Fruit fly (Drosophila melanogaster) whole organism, embryonic: Measurements from ENCODE around the gene Rok.

Experiments
- B-H2 ChIP-seq: fragments of 200-800 bp; sonication (Bioruptor generic); optimal IDR thresholded peaks from 2 replicates; lab custom pipeline; 2018; ENCODE audit warnings: missing biosample characterization, mild to moderate bottlenecking, missing genetic modification characterization
- CG10431 ChIP-seq: fragments of 200-800 bp; sonication (Bioruptor generic); optimal IDR thresholded peaks from 3 replicates; lab custom pipeline; 2018; ENCODE audit warnings: missing biosample characterization, mild to moderate bottlenecking, missing genetic modification characterization
- CG10543 ChIP-seq: fragments of 200-800 bp; sonication (Bioruptor generic); optimal IDR thresholded peaks from 3 replicates; lab custom pipeline; 2017; ENCODE audit warnings: missing biosample characterization, mild to moderate bottlenecking, missing genetic modification characterization, moderate library complexity
- CG11247 ChIP-seq: fragments of 200-800 bp; sonication (Bioruptor generic); IDR thresholded peaks from 2 replicates; pipeline ENCODE4 v1.3.6; 2022; ENCODE audit warnings: missing biosample characterization, missing genetic modification characterization
- CG12769 ChIP-seq: fragments of 200-800 bp; sonication (Bioruptor generic); optimal IDR thresholded peaks from 2 replicates; lab custom pipeline; 2019; ENCODE audit warnings: missing biosample characterization, mild to moderate bottlenecking, missing genetic modification characterization, moderate library complexity
- CG13287 ChIP-seq: fragments of 200-800 bp; sonication (Bioruptor generic); IDR thresholded peaks from 2 replicates; pipeline ENCODE4 v1.3.6; 2022; ENCODE audit warnings: missing biosample characterization, missing genetic modification characterization; ENCODE audit not compliant: partially characterized antibody
- CG2678 ChIP-seq: fragments of 200-800 bp; sonication (Bioruptor generic); optimal IDR thresholded peaks from 3 replicates; lab custom pipeline; 2019; ENCODE audit warnings: missing biosample characterization, mild to moderate bottlenecking, missing genetic modification characterization, moderate library complexity
- CG32772 ChIP-seq: fragments of 200-800 bp; sonication (Bioruptor generic); IDR thresholded peaks from 2 replicates; pipeline ENCODE4 v1.3.6; 2022; ENCODE audit warnings: missing biosample characterization, missing genetic modification characterization
- CG4854 ChIP-seq: fragments of 200-800 bp; sonication (Bioruptor generic); optimal IDR thresholded peaks from 2 replicates; lab custom pipeline; 2016; ENCODE audit warnings: missing biosample characterization, missing genetic modification characterization, inconsistent platforms
- CG6791 ChIP-seq: fragments of 200-800 bp; sonication (Bioruptor generic); IDR thresholded peaks from 3 replicates; pipeline ENCODE4 v1.3.6; 2022; ENCODE audit warnings: missing biosample characterization, missing genetic modification characterization; ENCODE audit not compliant: partially characterized antibody
- CG7963 ChIP-seq: fragments of 200-800 bp; sonication (Bioruptor generic); IDR thresholded peaks from 3 replicates; pipeline ENCODE4 v1.3.6; 2022; ENCODE audit warnings: missing biosample characterization, missing genetic modification characterization; ENCODE audit not compliant: partially characterized antibody
- CG8290 ChIP-seq, 3 experiments: fragments of 200-800 bp; sonication (Bioruptor generic); optimal IDR thresholded peaks; 2 replicates each; lab custom pipeline; 2016 to 2019; ENCODE audit warnings: missing biosample characterization in 3 of 3, missing genetic modification characterization in 3 of 3, mild to moderate bottlenecking in 2 of 3, moderate library complexity in 1 of 3
- CG9727 ChIP-seq: fragments of 200-800 bp; sonication (Bioruptor generic); optimal IDR thresholded peaks from 3 replicates; lab custom pipeline; 2017; ENCODE audit warnings: missing biosample characterization, mild to moderate bottlenecking, missing genetic modification characterization
- Chrac-16 ChIP-seq: fragments of 200-800 bp; sonication (Bioruptor generic); optimal IDR thresholded peaks from 3 replicates; lab custom pipeline; 2016; ENCODE audit warnings: missing biosample characterization, missing genetic modification characterization
- D ChIP-seq, 2 experiments: fragments of 200-800 bp in 1 of 2; fragments of >200 bp in 1 of 2; sonication (Bioruptor generic) in 1 of 2; optimal IDR thresholded peaks; 2 replicates in 1 of 2; 3 replicates in 1 of 2; lab custom pipeline; 2017; ENCODE audit warnings: mild to moderate bottlenecking in 1 of 2, missing biosample characterization in 1 of 2, missing genetic modification characterization in 1 of 2, missing genetic modification reagents in 1 of 2
- Dfd ChIP-seq, 2 experiments: fragments of >200 bp; optimal IDR thresholded peaks; 2 replicates each; lab custom pipeline; 2017; ENCODE audit warnings: missing biosample characterization in 2 of 2, missing genetic modification characterization in 2 of 2
- Drgx ChIP-seq: fragments of 200-800 bp; sonication (Bioruptor generic); IDR thresholded peaks from 2 replicates; pipeline ENCODE4 v1.3.6; 2022; ENCODE audit warnings: missing biosample characterization, missing genetic modification characterization
- Elba2 ChIP-seq: fragments of 200-800 bp; sonication (Bioruptor generic); optimal IDR thresholded peaks from 3 replicates; lab custom pipeline; 2016; ENCODE audit warnings: missing biosample characterization, missing genetic modification characterization
- Ets65A ChIP-seq: fragments of 200-800 bp; sonication (Bioruptor generic); peaks from one replicate; lab custom pipeline; 2016; ENCODE audit warnings: missing biosample characterization, missing genetic modification characterization
- Hr39 ChIP-seq: fragments of >200 bp; optimal IDR thresholded peaks from 2 replicates; lab custom pipeline; 2017
- Med ChIP-seq: fragments of 200-800 bp; sonication (Bioruptor generic); peaks from one replicate; lab custom pipeline; 2016; ENCODE audit warnings: missing biosample characterization, missing genetic modification characterization, mild to moderate bottlenecking, inconsistent platforms, moderate library complexity
- Nf-YA ChIP-seq: fragments of 200-800 bp; sonication (Bioruptor generic); IDR thresholded peaks from 2 replicates; pipeline ENCODE4 v1.3.6; 2022; ENCODE audit warnings: missing biosample characterization, missing genetic modification characterization
- Pdp1 ChIP-seq, 2 experiments: fragments of 200-800 bp; sonication (Bioruptor generic); optimal IDR thresholded peaks; 3 replicates each; lab custom pipeline; 2016; ENCODE audit warnings: missing biosample characterization in 2 of 2, missing genetic modification characterization in 2 of 2, mild to moderate bottlenecking in 1 of 2, moderate library complexity in 1 of 2
- Ptx1 ChIP-seq: fragments of 200-800 bp; sonication (Bioruptor generic); IDR thresholded peaks from 2 replicates; pipeline ENCODE4 v1.3.6; 2022; ENCODE audit warnings: missing biosample characterization, missing genetic modification characterization
- Vsx1 ChIP-seq: fragments of 200-800 bp; sonication (Bioruptor generic); optimal IDR thresholded peaks from 2 replicates; lab custom pipeline; 2017; ENCODE audit warnings: missing biosample characterization, mild to moderate bottlenecking, missing genetic modification characterization, missing genetic modification reagents
- abd-A ChIP-seq: fragments of 200-800 bp; sonication (Bioruptor generic); optimal IDR thresholded peaks from 3 replicates; lab custom pipeline; 2019; ENCODE audit warnings: missing biosample characterization, mild to moderate bottlenecking, missing genetic modification characterization, moderate library complexity
- bsh ChIP-seq, 2 experiments: fragments of 200-800 bp; sonication (Bioruptor generic); optimal IDR thresholded peaks; 2 replicates each; lab custom pipeline; 2017 to 2018; ENCODE audit warnings: mild to moderate bottlenecking in 2 of 2, missing biosample characterization in 2 of 2, missing genetic modification characterization in 2 of 2, moderate library complexity in 1 of 2
- cg ChIP-seq: fragments of 200-800 bp; sonication (Bioruptor generic); optimal IDR thresholded peaks from 3 replicates; lab custom pipeline; 2019; ENCODE audit warnings: missing biosample characterization, mild to moderate bottlenecking, missing genetic modification characterization, moderate library complexity
- chinmo ChIP-seq: fragments of 200-800 bp; sonication (Bioruptor generic); IDR thresholded peaks from 4 replicates; pipeline ENCODE4 v1.3.6; 2022; ENCODE audit warnings: missing biosample characterization, missing genetic modification characterization; ENCODE audit not compliant: partially characterized antibody
- ci ChIP-seq: fragments of 200-800 bp; sonication (Bioruptor generic); IDR thresholded peaks from 3 replicates; pipeline ENCODE4 v1.3.6; 2022; ENCODE audit warnings: missing biosample characterization, missing genetic modification characterization
- corto ChIP-seq: fragments of 200-800 bp; sonication (Bioruptor generic); optimal IDR thresholded peaks from 2 replicates; lab custom pipeline; 2016; ENCODE audit warnings: missing biosample characterization, mild to moderate bottlenecking, missing genetic modification characterization, moderate library complexity
- crc ChIP-seq: fragments of 200-800 bp; sonication (Bioruptor generic); optimal IDR thresholded peaks from 2 replicates; lab custom pipeline; 2016; ENCODE audit warnings: missing biosample characterization, missing genetic modification characterization
- cwo ChIP-seq: fragments of 200-800 bp; sonication (Bioruptor generic); optimal IDR thresholded peaks from 3 replicates; lab custom pipeline; 2017; ENCODE audit warnings: missing biosample characterization, missing genetic modification characterization, mild to moderate bottlenecking, moderate library complexity, missing genetic modification reagents
- dysf ChIP-seq: fragments of 200-800 bp; sonication (Bioruptor generic); IDR thresholded peaks from 3 replicates; pipeline ENCODE4 v1.3.6; 2022; ENCODE audit warnings: missing biosample characterization, missing genetic modification characterization
- ewg ChIP-seq: fragments of 200-800 bp; sonication (Bioruptor generic); optimal IDR thresholded peaks from 3 replicates; lab custom pipeline; 2017; ENCODE audit warnings: mild to moderate bottlenecking, missing biosample characterization, missing genetic modification reagents, missing genetic modification characterization
- hb ChIP-seq: fragments of 200-800 bp; sonication (Bioruptor generic); IDR thresholded peaks from 3 replicates; pipeline ENCODE4 v1.3.6; 2022; ENCODE audit warnings: missing biosample characterization, missing genetic modification characterization; ENCODE audit not compliant: partially characterized antibody
- insv ChIP-seq, 2 experiments: fragments of 200-800 bp; sonication (Bioruptor generic); optimal IDR thresholded peaks; 3 replicates each; lab custom pipeline; 2016 to 2018; ENCODE audit warnings: missing biosample characterization in 2 of 2, missing genetic modification characterization in 2 of 2
- org-1 ChIP-seq: fragments of 200-800 bp; sonication (Bioruptor generic); optimal IDR thresholded peaks from 2 replicates; lab custom pipeline; 2017; ENCODE audit warnings: missing biosample characterization, missing genetic modification characterization
- schlank ChIP-seq: fragments of 200-800 bp; sonication (Bioruptor generic); optimal IDR thresholded peaks from 2 replicates; lab custom pipeline; 2018; ENCODE audit warnings: missing biosample characterization, mild to moderate bottlenecking, missing genetic modification characterization
- sd ChIP-seq: fragments of 200-800 bp; sonication (Bioruptor generic); optimal IDR thresholded peaks from 3 replicates; lab custom pipeline; 2018; ENCODE audit warnings: missing biosample characterization, mild to moderate bottlenecking, missing genetic modification characterization, moderate library complexity
- sens ChIP-seq: fragments of 200-800 bp; sonication (Bioruptor generic); peaks from one replicate; lab custom pipeline; 2016; ENCODE audit warnings: missing biosample characterization, missing genetic modification characterization
- sqz ChIP-seq: fragments of 200-800 bp; sonication (Bioruptor generic); optimal IDR thresholded peaks from 3 replicates; lab custom pipeline; 2018; ENCODE audit warnings: missing biosample characterization, mild to moderate bottlenecking, missing genetic modification characterization

Gene Rok

DNA sequence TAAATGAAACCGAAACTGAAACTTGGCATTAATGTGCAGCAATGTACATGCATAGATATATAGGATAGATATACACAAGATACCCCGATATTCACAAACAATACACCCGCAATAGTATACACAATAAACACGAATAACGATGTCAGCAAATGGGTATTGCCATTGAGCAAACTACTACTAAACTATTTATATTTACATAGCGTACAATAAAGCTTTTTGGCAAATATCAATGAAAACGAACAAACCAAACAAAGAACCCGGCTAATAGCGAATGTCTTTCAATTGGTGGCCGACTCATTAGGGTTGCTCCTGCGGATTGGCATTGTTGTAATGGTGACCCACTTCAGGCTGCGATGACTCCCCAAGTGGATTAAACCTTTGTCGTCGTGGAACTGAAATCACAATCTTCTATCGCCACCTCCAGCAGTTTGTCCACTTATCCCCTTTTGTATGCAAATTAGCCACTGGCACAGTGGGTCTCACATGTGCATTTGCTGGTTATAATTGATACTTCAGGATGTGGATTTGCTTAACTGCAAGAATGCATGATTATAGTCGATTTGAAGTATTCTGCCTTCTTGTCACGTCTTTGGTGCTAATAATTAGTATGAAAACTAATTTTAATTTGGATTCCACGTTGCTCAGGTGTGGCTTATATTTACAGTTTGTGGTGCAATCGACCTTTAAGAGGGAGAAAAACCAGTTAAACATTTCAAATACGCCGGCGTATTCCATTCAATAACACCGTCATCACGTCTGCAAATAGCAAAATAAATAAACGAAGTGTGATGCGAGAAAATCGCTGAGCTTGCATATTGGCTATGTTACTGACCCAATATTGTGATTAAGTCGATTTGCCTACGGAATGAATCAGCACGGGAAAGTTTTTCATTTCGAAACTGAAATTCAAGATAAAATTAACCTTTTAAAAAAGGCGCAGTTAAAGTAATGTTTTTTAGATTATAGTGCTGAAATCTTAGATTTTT is 13.2 kb upstream of the Rok start (continued):
- TF ChIP-seq CG9727 (peak; percentile 37), chinmo (GFP tag; lab: Robert Waterston, UW) (0 out of 4 replicates have a peak, but pooled peaks have one; percentile 10), CG7963 (no peak), CG2678 (peak; percentile 15), schlank (tag; lab: Kevin White, UChicago) (peak; percentile 43), dysf (GFP tag; lab: Robert Waterston, UW) (peak; percentile 80), CG4854 (GFP tag; lab: Kevin White, UChicago) (no peak), B-H2 (GFP tag; lab: Kevin White, UChicago) (no peak), Ptx1 (GFP tag; lab: Robert Waterston, UW) (peak; percentile 58), org-1 (GFP tag; lab: Kevin White, UChicago) (peak; percentile 57), ci (peak; percentile 77), Hr39 (no peak), CG13287 (GFP tag; lab: Robert Waterston, UW) (no peak), Med (GFP tag; lab: Kevin White, UChicago) (peak; percentile 97), crc (GFP tag; lab: Kevin White, UChicago) (peak; percentile 57), CG32772 (GFP tag; lab: Robert Waterston, UW) (peak; percentile 42; the same call in 1 of the 2 replicates), Ets65A (GFP tag; lab: Kevin White, UChicago) (peak; percentile 93)

DNA sequence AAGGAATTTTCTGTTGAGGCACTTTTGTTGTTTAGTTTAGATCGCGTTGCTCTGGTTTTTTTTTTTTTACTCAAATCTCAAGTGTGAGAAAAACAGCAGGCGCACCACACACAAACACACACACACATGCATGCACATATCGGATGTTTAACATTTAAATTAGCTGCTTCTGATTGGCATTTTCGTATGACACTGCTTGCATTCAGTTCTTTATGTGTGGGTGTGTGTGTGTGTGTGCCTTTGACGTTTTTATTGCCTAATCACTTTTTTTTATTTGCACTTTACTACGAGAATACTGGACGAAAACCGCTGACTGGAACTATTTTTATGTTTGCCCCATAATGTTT is 11.2 kb upstream of the Rok start:
- peak; percentile 62 for TF ChIP-seq sd (tag; lab: Kevin White, UChicago)
- TF ChIP-seq sens, result peak; percentile 36
- peak; percentile 20 for TF ChIP-seq sqz (GFP tag; lab: Kevin White, UChicago)
- no peak for TF ChIP-seq CG12769 (tag; lab: Kevin White, UChicago)
- peak; percentile 17 for TF ChIP-seq abd-A (tag; lab: Kevin White, UChicago)
- peak in 1 of 2 experiments; percentile 71 for TF ChIP-seq insv (GFP tag; optimal IDR thresholded peaks at IDR 0.05; lab: Kevin White, UChicago)
- TF ChIP-seq cg (GFP tag; lab: Kevin White, UChicago), result peak; percentile 56
- TF ChIP-seq CG32772 (GFP tag; lab: Robert Waterston, UW), result 0 out of 2 replicates have a peak, but pooled peaks have one; percentile 8
- no peak for TF ChIP-seq cwo (GFP tag; lab: Kevin White, UChicago)

- peak; percentile 2 for TF ChIP-seq Vsx1 (GFP tag; lab: Kevin White, UChicago)
- TF ChIP-seq Elba2 (GFP tag; lab: Kevin White, UChicago), result peak; percentile 25
- no peak for TF ChIP-seq CG11247 (GFP tag; lab: Robert Waterston, UW)
- no peak for TF ChIP-seq Chrac-16 (GFP tag; lab: Kevin White, UChicago)
- TF ChIP-seq CG8290 (GFP tag; optimal IDR thresholded peaks at IDR 0.05; lab: Kevin White, UChicago), result peak; percentile 58
- TF ChIP-seq CG8290 (tag; optimal IDR thresholded peaks at IDR 0.05; lab: Kevin White, UChicago), result no peak
- no peak for TF ChIP-seq hb (GFP tag; lab: Robert Waterston, UW)
- no peak for TF ChIP-seq Nf-YA (GFP tag; lab: Robert Waterston, UW)
- peak in 1 of 2 experiments; percentile 15 for TF ChIP-seq bsh (GFP tag; optimal IDR thresholded peaks at IDR 0.05; lab: Kevin White, UChicago)
- peak; percentile 2 for TF ChIP-seq D (optimal IDR thresholded peaks at IDR 0.05; lab: Kevin White, UChicago)
- no peak for TF ChIP-seq D (GFP tag; optimal IDR thresholded peaks at IDR 0.05; lab: Kevin White, UChicago)
- peak in 1 of 2 experiments; percentile 79 for TF ChIP-seq insv (GFP tag; optimal IDR thresholded peaks at IDR 0.05; lab: Kevin White, UChicago)
- TF ChIP-seq Med (GFP tag; lab: Kevin White, UChicago), result peak; percentile 22
- TF ChIP-seq ewg (GFP tag; lab: Kevin White, UChicago), result peak; percentile 6
- TF ChIP-seq Pdp1 (GFP tag; optimal IDR thresholded peaks at IDR 0.05; lab: Kevin White, UChicago), result peak in 1 of 2 experiments; percentile 62
- TF ChIP-seq CG10543, result no peak
- no peak for TF ChIP-seq CG10431
- TF ChIP-seq corto (GFP tag; lab: Kevin White, UChicago), result peak; percentile 7
- TF ChIP-seq CG6791 (GFP tag; lab: Robert Waterston, UW), result no peak
- TF ChIP-seq Drgx (GFP tag; lab: Robert Waterston, UW), result peak; percentile 15; the same call in 1 of the 2 replicates
- TF ChIP-seq Dfd (GFP tag; optimal IDR thresholded peaks at IDR 0.05; lab: Kevin White, UChicago), result no peak
Observed at dm6 chrX:16647737-16648434, 10.7 kb upstream of the Rok start.
